Fruit fly (Drosophila melanogaster): ENCODE data around the gene CG12438.

dm6 chr2L:8762833-8763232, 10.7 kb downstream of the CG12438 start:
- no peak for TF ChIP-seq Dll (optimal IDR thresholded peaks at IDR 0.05)
- TF ChIP-seq pan (optimal IDR thresholded peaks at IDR 0.05) = no peak
- no peak for TF ChIP-seq EcR (GFP tag; optimal IDR thresholded peaks at IDR 0.05)
- no peak for TF ChIP-seq psq (optimal IDR thresholded peaks at IDR 0.05)
- TF ChIP-seq usp (GFP tag; optimal IDR thresholded peaks at IDR 0.05) = no peak
- TF ChIP-seq CG8478 (optimal IDR thresholded peaks at IDR 0.05) = no peak
